Fruit fly (Drosophila melanogaster) whole organism, pupa: ENCODE results near the gene Srg3.

Experiments
- CG10348 ChIP-seq: fragments of 200-800 bp; sonication (Bioruptor generic); IDR thresholded peaks from 2 replicates; pipeline ENCODE4 v1.3.6; 2022; ENCODE audit warnings: missing biosample characterization, missing genetic modification characterization
- CG12605 ChIP-seq: fragments of 200-800 bp; sonication (Bioruptor generic); IDR thresholded peaks from 2 replicates; pipeline ENCODE4 v1.3.6; 2022; ENCODE audit warnings: missing biosample characterization, missing genetic modification characterization
- CG13204 ChIP-seq: fragments of 200-800 bp; sonication (Bioruptor generic); optimal IDR thresholded peaks from 2 replicates; lab custom pipeline; 2018; ENCODE audit warnings: missing biosample characterization, mild to moderate bottlenecking, missing genetic modification characterization, moderate library complexity
- CG14655 ChIP-seq: fragments of 200-800 bp; sonication (Bioruptor generic); optimal IDR thresholded peaks from 3 replicates; lab custom pipeline; 2017; ENCODE audit warnings: mild to moderate bottlenecking, missing biosample characterization, missing genetic modification reagents, missing genetic modification characterization
- CG15710 ChIP-seq: fragments of 200-800 bp; sonication (Bioruptor generic); optimal IDR thresholded peaks from 2 replicates; lab custom pipeline; 2018; ENCODE audit warnings: missing biosample characterization, mild to moderate bottlenecking, missing genetic modification characterization, moderate library complexity
- CG17806 ChIP-seq: fragments of 200-800 bp; sonication (Bioruptor generic); optimal IDR thresholded peaks from 2 replicates; lab custom pipeline; 2018; ENCODE audit warnings: missing biosample characterization, mild to moderate bottlenecking, missing genetic modification characterization, moderate library complexity
- CG32121 ChIP-seq: fragments of 200-800 bp; sonication (Bioruptor generic); IDR thresholded peaks from 2 replicates; pipeline ENCODE4 v1.3.6; 2022; ENCODE audit warnings: missing biosample characterization, missing genetic modification characterization
- CG34367 ChIP-seq: fragments of 200-800 bp; sonication (Bioruptor generic); optimal IDR thresholded peaks from 2 replicates; lab custom pipeline; 2018; ENCODE audit warnings: missing biosample characterization, mild to moderate bottlenecking, missing genetic modification characterization
- CG4496 ChIP-seq: fragments of 200-800 bp; sonication (Bioruptor generic); IDR thresholded peaks from 3 replicates; pipeline ENCODE4 v1.3.6; 2022; ENCODE audit warnings: missing biosample characterization, missing genetic modification characterization
- CG8159 ChIP-seq: fragments of 200-800 bp; sonication (Bioruptor generic); optimal IDR thresholded peaks from 3 replicates; lab custom pipeline; 2018; ENCODE audit warnings: missing biosample characterization, mild to moderate bottlenecking, missing genetic modification characterization, moderate library complexity
- CG8301 ChIP-seq: fragments of 200-800 bp; sonication (Bioruptor generic); optimal IDR thresholded peaks from 2 replicates; lab custom pipeline; 2018; ENCODE audit warnings: missing biosample characterization, mild to moderate bottlenecking, missing genetic modification characterization
- CG9948 ChIP-seq: fragments of 200-800 bp; sonication (Bioruptor generic); optimal IDR thresholded peaks from 2 replicates; lab custom pipeline; 2018; ENCODE audit warnings: missing biosample characterization, mild to moderate bottlenecking, missing genetic modification characterization, moderate library complexity
- D1 ChIP-seq: fragments of 200-800 bp; sonication (Bioruptor generic); optimal IDR thresholded peaks from 2 replicates; lab custom pipeline; 2018; ENCODE audit warnings: missing biosample characterization, mild to moderate bottlenecking, missing genetic modification characterization, moderate library complexity
- EcR ChIP-seq: fragments of 200-800 bp; sonication (Bioruptor generic); optimal IDR thresholded peaks from 3 replicates; lab custom pipeline; 2019; ENCODE audit warnings: missing biosample characterization, missing genetic modification characterization, mild to moderate bottlenecking, moderate library complexity, missing genetic modification reagents
- Ets98B ChIP-seq: fragments of 200-800 bp; sonication (Bioruptor generic); IDR thresholded peaks from 2 replicates; pipeline ENCODE4 v1.3.6; 2022; ENCODE audit warnings: missing biosample characterization, missing genetic modification characterization
- Pif1A ChIP-seq: fragments of 200-800 bp; sonication (Bioruptor generic); optimal IDR thresholded peaks from 3 replicates; lab custom pipeline; 2016; ENCODE audit warnings: missing biosample characterization, missing genetic modification characterization
- Pif1B ChIP-seq: fragments of 200-800 bp; sonication (Bioruptor generic); optimal IDR thresholded peaks from 3 replicates; lab custom pipeline; 2016; ENCODE audit warnings: missing biosample characterization, missing genetic modification characterization
- Snoo ChIP-seq: fragments of 200-800 bp; sonication (Bioruptor generic); optimal IDR thresholded peaks from 3 replicates; lab custom pipeline; 2017; ENCODE audit warnings: missing biosample characterization, mild to moderate bottlenecking, missing genetic modification characterization, inconsistent platforms
- fd96Ca ChIP-seq: fragments of 200-800 bp; sonication (Bioruptor generic); IDR thresholded peaks from 3 replicates; pipeline ENCODE4 v1.3.6; 2022; ENCODE audit warnings: missing biosample characterization, missing genetic modification characterization
- gl ChIP-seq: fragments of 200-800 bp; sonication (Bioruptor generic); optimal IDR thresholded peaks from 2 replicates; lab custom pipeline; 2018; ENCODE audit warnings: missing biosample characterization, mild to moderate bottlenecking, missing genetic modification characterization
- rn ChIP-seq: fragments of 200-800 bp; sonication (Bioruptor generic); IDR thresholded peaks from 2 replicates; pipeline ENCODE4 v1.3.6; 2022; ENCODE audit warnings: missing biosample characterization, missing genetic modification characterization

Gene Srg3

DNA sequence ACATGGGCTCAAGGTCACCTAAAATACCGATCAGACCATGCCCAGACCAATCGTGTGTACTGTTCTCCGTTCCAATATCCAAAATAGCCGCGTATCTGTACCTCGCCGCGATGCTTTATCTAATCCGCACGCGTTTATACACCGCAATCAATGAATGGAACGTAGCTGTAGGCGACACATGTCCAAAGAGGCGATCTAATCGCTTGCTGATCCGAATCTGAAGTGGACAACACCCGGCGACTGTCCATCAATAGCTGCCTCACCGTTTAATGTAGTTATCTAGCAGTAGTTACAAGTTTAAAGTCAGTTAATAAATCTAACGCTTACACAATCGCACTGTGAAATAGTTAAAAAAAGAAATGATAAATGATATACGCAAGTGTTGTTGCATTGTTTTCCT lies 9.4 kb downstream of the Srg3 start:
- TF ChIP-seq CG4496 (GFP tag; lab: Robert Waterston, UW), result 0 out of 3 replicates have a peak, but pooled peaks have one; percentile 6
- TF ChIP-seq CG34367, result no peak

DNA sequence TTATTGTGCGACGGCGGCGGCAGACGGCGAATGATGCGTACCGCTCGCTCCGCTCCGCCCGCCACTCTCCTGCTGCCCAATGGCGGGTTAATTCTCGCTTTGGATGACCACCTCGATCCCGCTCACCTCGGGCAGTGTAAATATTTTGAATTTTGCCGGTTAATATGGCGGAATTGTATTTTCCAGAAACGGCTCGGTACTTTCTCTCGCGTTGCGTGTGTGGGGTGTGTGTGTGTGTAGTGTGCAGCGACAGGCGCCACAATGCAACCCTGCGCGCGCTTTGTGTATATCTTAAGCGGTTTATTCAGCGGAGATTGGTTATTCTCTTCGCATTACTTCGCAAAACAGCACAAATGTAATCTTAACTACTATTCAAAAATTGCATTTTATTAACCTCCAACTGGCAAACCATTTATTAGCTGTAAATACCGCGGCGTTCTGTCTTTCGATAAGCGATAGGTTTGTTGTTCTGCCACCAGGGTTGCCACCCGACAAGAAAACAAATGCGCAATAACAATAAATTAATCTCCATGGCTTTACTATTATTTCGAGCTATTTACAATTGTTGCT lies 12.9 kb downstream of the Srg3 start, which contains the start of the genes phol and CG3552:
Gene phol (minus strand): TSS at position 463 of the 570 bp plus-strand sequence.
Gene CG3552 (plus strand): TSS at position 500 of the 570 bp plus-strand sequence.
- TF ChIP-seq Ets98B, result no peak
- TF ChIP-seq CG4496 (GFP tag; lab: Robert Waterston, UW), result 0 out of 3 replicates have a peak, but pooled peaks have one; percentile 19
- TF ChIP-seq CG9948 (tag; lab: Kevin White, UChicago), result no peak

DNA sequence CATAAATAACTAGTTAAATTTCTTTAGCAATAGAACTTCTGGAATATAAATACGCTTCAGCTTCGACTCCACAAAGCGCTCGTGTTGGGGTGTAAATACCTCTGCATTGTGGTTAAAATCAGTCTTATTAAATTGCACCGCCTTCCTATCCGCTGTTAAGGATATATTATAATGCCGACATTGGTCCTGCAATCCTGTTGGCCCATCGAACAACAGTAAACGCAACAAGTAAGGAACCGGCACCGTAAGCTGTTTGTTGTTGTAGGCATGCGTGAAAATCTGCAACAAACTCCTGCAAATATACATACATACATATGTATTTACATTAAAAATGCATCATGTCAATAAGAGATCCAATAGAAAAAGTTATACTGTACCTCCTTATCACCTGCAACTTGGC lies 13.4 kb downstream of the Srg3 start:
- no peak for TF ChIP-seq gl
- TF ChIP-seq CG32121 (GFP tag; lab: Robert Waterston, UW), result no peak
- TF ChIP-seq CG4496 (GFP tag; lab: Robert Waterston, UW), result no peak
- no peak for TF ChIP-seq CG8159
- no peak for TF ChIP-seq rn (GFP tag; lab: Robert Waterston, UW)
- TF ChIP-seq CG8301 (tag; lab: Kevin White, UChicago), result no peak
- TF ChIP-seq Pif1A, result no peak
- no peak for TF ChIP-seq EcR (GFP tag; lab: Kevin White, UChicago)
- TF ChIP-seq Snoo, result no peak
- TF ChIP-seq D1 (tag; lab: Kevin White, UChicago), result no peak
- TF ChIP-seq, all 21 proteins: peak for 0

dm6 chr3L:9457619-9458092 lies 14.6 kb downstream of the Srg3 start, which contains the start of gene CG3437:
Gene CG3437, minus strand, starts transcription at chr3L:9457669.
- TF ChIP-seq CG4496 (GFP tag; lab: Robert Waterston, UW), result peak; percentile 100
- TF ChIP-seq Ets98B, result peak; percentile 100
- peak; percentile 100 for TF ChIP-seq CG8301 (tag; lab: Kevin White, UChicago)
- peak; percentile 99 for TF ChIP-seq CG17806 (tag; lab: Kevin White, UChicago)
- peak; percentile 100 for TF ChIP-seq rn (GFP tag; lab: Robert Waterston, UW)
- TF ChIP-seq gl, result peak; percentile 98
- peak; percentile 100 for TF ChIP-seq CG14655 (GFP tag; lab: Kevin White, UChicago)
- peak; percentile 98 for TF ChIP-seq CG13204 (GFP tag; lab: Kevin White, UChicago)
- peak; percentile 99 for TF ChIP-seq Pif1B (GFP tag; lab: Kevin White, UChicago)
- TF ChIP-seq Snoo, result peak; percentile 99
- peak; percentile 100 for TF ChIP-seq Pif1A
- TF ChIP-seq CG12605, result peak; percentile 100
- TF ChIP-seq CG15710, result peak; percentile 100
- TF ChIP-seq CG8159, result peak; percentile 99
- TF ChIP-seq fd96Ca (GFP tag; lab: Robert Waterston, UW), result peak; percentile 100
- peak; percentile 99 for TF ChIP-seq CG10348
- TF ChIP-seq EcR (GFP tag; lab: Kevin White, UChicago), result peak; percentile 56
- TF ChIP-seq D1 (tag; lab: Kevin White, UChicago), result no peak
- TF ChIP-seq CG34367, result peak; percentile 99
- TF ChIP-seq CG32121 (GFP tag; lab: Robert Waterston, UW), result peak; percentile 100
- peak; percentile 100 for TF ChIP-seq CG9948 (tag; lab: Kevin White, UChicago)
- TF ChIP-seq, all 21 proteins: peak for 20

dm6 chr3L:9460775-9461491 lies 17.9 kb downstream of the Srg3 start, which contains the start of the genes CG3434 and CG44838:
Gene CG3434, minus strand, starts transcription at chr3L:9460799.
Gene CG44838, plus strand, starts transcription at chr3L:9461050.
- TF ChIP-seq CG4496 (GFP tag; lab: Robert Waterston, UW) (peak; percentile 71), D1 (tag; lab: Kevin White, UChicago) (no peak), Pif1A (peak; percentile 70), CG8301 (tag; lab: Kevin White, UChicago) (peak; percentile 50), Ets98B (peak; percentile 47), CG34367 (peak; percentile 54), CG12605 (no peak), CG14655 (GFP tag; lab: Kevin White, UChicago) (peak; percentile 63), CG8159 (peak; percentile 66), CG17806 (tag; lab: Kevin White, UChicago) (peak; percentile 57), Snoo (peak; percentile 73), EcR (GFP tag; lab: Kevin White, UChicago) (peak; percentile 75), CG10348 (no peak), CG9948 (tag; lab: Kevin White, UChicago) (peak; percentile 54), Pif1B (GFP tag; lab: Kevin White, UChicago) (peak; percentile 74), CG15710 (peak; percentile 68), gl (no peak), rn (GFP tag; lab: Robert Waterston, UW) (peak; percentile 39; the same call in 1 of the 2 replicates), CG13204 (GFP tag; lab: Kevin White, UChicago) (peak; percentile 37), CG32121 (GFP tag; lab: Robert Waterston, UW) (peak; percentile 73), fd96Ca (GFP tag; lab: Robert Waterston, UW) (peak; percentile 75; the same call in 2 of the 3 replicates)
- TF ChIP-seq, all 21 proteins: peak for 17
